Fruit fly (Drosophila melanogaster) whole organism, embryonic: ENCODE measurements around the gene CG10301.

ENCODE experiments used
- CG10543 ChIP-seq: fragments of 200-800 bp; sonication (Bioruptor generic); optimal IDR thresholded peaks from 3 replicates; lab custom pipeline; 2017; ENCODE audit warnings: missing biosample characterization, mild to moderate bottlenecking, missing genetic modification characterization, moderate library complexity
- CG11504 ChIP-seq: fragments of 200-800 bp; sonication (Bioruptor generic); optimal IDR thresholded peaks from 3 replicates; lab custom pipeline; 2019; ENCODE audit warnings: missing biosample characterization, mild to moderate bottlenecking, missing genetic modification characterization, moderate library complexity
- CG12219 ChIP-seq: fragments of 200-800 bp; sonication (Bioruptor generic); optimal IDR thresholded peaks from 3 replicates; lab custom pipeline; 2018; ENCODE audit warnings: missing biosample characterization, mild to moderate bottlenecking, missing genetic modification characterization
- CG13424 ChIP-seq: fragments of 200-800 bp; sonication (Bioruptor generic); optimal IDR thresholded peaks from 2 replicates; lab custom pipeline; 2019; ENCODE audit warnings: missing biosample characterization, mild to moderate bottlenecking, missing genetic modification characterization, moderate library complexity
- CG14050 ChIP-seq: fragments of 200-800 bp; sonication (Bioruptor generic); IDR thresholded peaks from 3 replicates; pipeline ENCODE4 v1.3.6; 2022; ENCODE audit warnings: missing biosample characterization, missing genetic modification characterization
- CG15269 ChIP-seq: fragments of 200-800 bp; sonication (Bioruptor generic); optimal IDR thresholded peaks from 2 replicates; lab custom pipeline; 2018; ENCODE audit warnings: missing biosample characterization, mild to moderate bottlenecking, missing genetic modification characterization, moderate library complexity
- CG15514 ChIP-seq: fragments of 200-800 bp; sonication (Bioruptor generic); optimal IDR thresholded peaks from 3 replicates; lab custom pipeline; 2017; ENCODE audit warnings: missing biosample characterization, missing genetic modification characterization, mild to moderate bottlenecking, moderate library complexity, missing genetic modification reagents
- CG2199 ChIP-seq: fragments of 200-800 bp; sonication (Bioruptor generic); IDR thresholded peaks from 3 replicates; pipeline ENCODE4 v1.3.6; 2022; ENCODE audit warnings: missing biosample characterization, missing genetic modification characterization
- CG2889 ChIP-seq: fragments of 200-800 bp; sonication (Bioruptor generic); IDR thresholded peaks from 3 replicates; pipeline ENCODE4 v1.3.6; 2022; ENCODE audit warnings: missing biosample characterization, missing genetic modification characterization
- CG30020 ChIP-seq: fragments of 200-800 bp; optimal IDR thresholded peaks from 2 replicates; lab custom pipeline; 2019; ENCODE audit warnings: missing biosample characterization, mild to moderate bottlenecking, missing genetic modification characterization, moderate library complexity
- CG32532 ChIP-seq: fragments of 200-800 bp; sonication (Bioruptor generic); IDR thresholded peaks from 2 replicates; pipeline ENCODE4 v1.3.6; 2022; ENCODE audit warnings: missing biosample characterization, missing genetic modification characterization
- CG5953 ChIP-seq: fragments of 200-800 bp; sonication (Bioruptor generic); IDR thresholded peaks from 2 replicates; pipeline ENCODE4 v1.3.6; 2022; ENCODE audit warnings: missing biosample characterization, missing genetic modification characterization
- CG6254 ChIP-seq: fragments of 200-800 bp; sonication (Bioruptor generic); optimal IDR thresholded peaks from 3 replicates; lab custom pipeline; 2017; ENCODE audit warnings: mild to moderate bottlenecking, missing biosample characterization, missing genetic modification reagents, missing genetic modification characterization
- CG6272 ChIP-seq: fragments of 200-800 bp; sonication (Bioruptor generic); IDR thresholded peaks from 2 replicates; pipeline ENCODE4 v1.3.6; 2022; ENCODE audit warnings: missing biosample characterization, missing genetic modification characterization
- CG6791 ChIP-seq: fragments of 200-800 bp; sonication (Bioruptor generic); IDR thresholded peaks from 3 replicates; pipeline ENCODE4 v1.3.6; 2022; ENCODE audit warnings: missing biosample characterization, missing genetic modification characterization; ENCODE audit not compliant: partially characterized antibody
- CG6854 ChIP-seq: fragments of 200-800 bp; sonication (Bioruptor generic); optimal IDR thresholded peaks from 3 replicates; lab custom pipeline; 2017; ENCODE audit warnings: missing biosample characterization, mild to moderate bottlenecking, missing genetic modification characterization
- CG8359 ChIP-seq: fragments of 200-800 bp; sonication (Bioruptor generic); optimal IDR thresholded peaks from 2 replicates; lab custom pipeline; 2017; ENCODE audit warnings: missing biosample characterization, mild to moderate bottlenecking, missing genetic modification characterization, borderline replicate concordance
- D19A ChIP-seq: fragments of 200-800 bp; optimal IDR thresholded peaks from 3 replicates; lab custom pipeline; 2019; ENCODE audit warnings: missing biosample characterization, mild to moderate bottlenecking, missing genetic modification characterization, moderate library complexity
- Deaf1 ChIP-seq: fragments of 200-800 bp; optimal IDR thresholded peaks from 3 replicates; lab custom pipeline; 2019; ENCODE audit warnings: missing biosample characterization, mild to moderate bottlenecking, missing genetic modification characterization, moderate library complexity
- Dek ChIP-seq: fragments of 200-800 bp; sonication (Bioruptor generic); optimal IDR thresholded peaks from 3 replicates; lab custom pipeline; 2019; ENCODE audit warnings: missing biosample characterization, mild to moderate bottlenecking, missing genetic modification characterization, moderate library complexity
- Drgx ChIP-seq: fragments of 200-800 bp; sonication (Bioruptor generic); IDR thresholded peaks from 2 replicates; pipeline ENCODE4 v1.3.6; 2022; ENCODE audit warnings: missing biosample characterization, missing genetic modification characterization
- Eip74EF ChIP-seq, 2 experiments: fragments of 200-800 bp in 1 of 2; fragments of >200 bp in 1 of 2; sonication (Bioruptor generic) in 1 of 2; optimal IDR thresholded peaks; 2 replicates each; lab custom pipeline; 2017 to 2019; ENCODE audit warnings: missing biosample characterization in 2 of 2, missing genetic modification characterization in 2 of 2, mild to moderate bottlenecking in 1 of 2, moderate library complexity in 1 of 2
- Fer1 ChIP-seq: fragments of 200-800 bp; sonication (Bioruptor generic); optimal IDR thresholded peaks from 2 replicates; lab custom pipeline; 2017; ENCODE audit warnings: missing biosample characterization, mild to moderate bottlenecking, missing genetic modification characterization
- Gug ChIP-seq: fragments of 200-800 bp; sonication (Bioruptor generic); IDR thresholded peaks from 4 replicates; pipeline ENCODE4 v1.3.6; 2022; ENCODE audit warnings: missing biosample characterization, missing genetic modification characterization
- H15 ChIP-seq: fragments of 200-800 bp; sonication (Bioruptor generic); IDR thresholded peaks from 3 replicates; pipeline ENCODE4 v1.3.6; 2022; ENCODE audit warnings: missing biosample characterization, missing genetic modification characterization
- HLH4C ChIP-seq: fragments of 200-800 bp; sonication (Bioruptor generic); IDR thresholded peaks from 3 replicates; pipeline ENCODE4 v1.3.6; 2022; ENCODE audit warnings: missing biosample characterization, missing genetic modification characterization; ENCODE audit not compliant: partially characterized antibody
- Hand ChIP-seq: fragments of 200-800 bp; sonication (Bioruptor generic); optimal IDR thresholded peaks from 2 replicates; lab custom pipeline; 2017; ENCODE audit warnings: mild to moderate bottlenecking, missing biosample characterization, missing genetic modification reagents, missing genetic modification characterization
- HmgZ ChIP-seq: fragments of 200-800 bp; sonication (Bioruptor generic); optimal IDR thresholded peaks from 2 replicates; lab custom pipeline; 2018; ENCODE audit warnings: missing biosample characterization, mild to moderate bottlenecking, missing genetic modification characterization
- Hmr ChIP-seq: fragments of 200-800 bp; sonication (Bioruptor generic); optimal IDR thresholded peaks from 3 replicates; lab custom pipeline; 2017; ENCODE audit warnings: mild to moderate bottlenecking, missing biosample characterization, missing genetic modification reagents, missing genetic modification characterization
- PHDP ChIP-seq: fragments of 200-800 bp; sonication (Bioruptor generic); optimal IDR thresholded peaks from 3 replicates; lab custom pipeline; 2018; ENCODE audit warnings: missing biosample characterization, mild to moderate bottlenecking, missing genetic modification characterization, moderate library complexity
- Pdp1 ChIP-seq, 2 experiments: fragments of 200-800 bp; sonication (Bioruptor generic); optimal IDR thresholded peaks; 3 replicates each; lab custom pipeline; 2016; ENCODE audit warnings: missing biosample characterization in 2 of 2, missing genetic modification characterization in 2 of 2, mild to moderate bottlenecking in 1 of 2, moderate library complexity in 1 of 2
- chinmo ChIP-seq: fragments of 200-800 bp; sonication (Bioruptor generic); IDR thresholded peaks from 4 replicates; pipeline ENCODE4 v1.3.6; 2022; ENCODE audit warnings: missing biosample characterization, missing genetic modification characterization; ENCODE audit not compliant: partially characterized antibody
- chn ChIP-seq: fragments of 200-800 bp; sonication (Bioruptor generic); optimal IDR thresholded peaks from 2 replicates; lab custom pipeline; 2016; ENCODE audit warnings: missing biosample characterization, missing genetic modification characterization
- corto ChIP-seq: fragments of 200-800 bp; sonication (Bioruptor generic); optimal IDR thresholded peaks from 2 replicates; lab custom pipeline; 2016; ENCODE audit warnings: missing biosample characterization, mild to moderate bottlenecking, missing genetic modification characterization, moderate library complexity
- dysf ChIP-seq: fragments of 200-800 bp; sonication (Bioruptor generic); IDR thresholded peaks from 3 replicates; pipeline ENCODE4 v1.3.6; 2022; ENCODE audit warnings: missing biosample characterization, missing genetic modification characterization
- gce ChIP-seq: fragments of 200-800 bp; sonication (Bioruptor generic); IDR thresholded peaks from 3 replicates; pipeline ENCODE4 v1.3.6; 2022; ENCODE audit warnings: missing biosample characterization, missing genetic modification characterization
- hbn ChIP-seq: fragments of 200-800 bp; sonication (Bioruptor generic); IDR thresholded peaks from 2 replicates; pipeline ENCODE4 v1.3.6; 2022; ENCODE audit warnings: missing biosample characterization, missing genetic modification characterization; ENCODE audit not compliant: partially characterized antibody
- inv ChIP-seq: fragments of 200-800 bp; sonication (Bioruptor generic); IDR thresholded peaks from 2 replicates; pipeline ENCODE4 v1.3.6; 2022; ENCODE audit warnings: missing biosample characterization, missing genetic modification characterization; ENCODE audit not compliant: partially characterized antibody
- klu ChIP-seq: fragments of 200-800 bp; sonication (Bioruptor generic); IDR thresholded peaks from 2 replicates; pipeline ENCODE4 v1.3.6; 2022; ENCODE audit warnings: missing biosample characterization, missing genetic modification characterization
- nerfin-1 ChIP-seq: fragments of 200-800 bp; sonication (Bioruptor generic); optimal IDR thresholded peaks from 3 replicates; lab custom pipeline; 2019; ENCODE audit warnings: missing biosample characterization, mild to moderate bottlenecking, missing genetic modification characterization, moderate library complexity
- nerfin-2 ChIP-seq: fragments of 200-800 bp; sonication (Bioruptor generic); IDR thresholded peaks from 2 replicates; pipeline ENCODE4 v1.3.6; 2022; ENCODE audit warnings: missing biosample characterization, missing genetic modification characterization; ENCODE audit not compliant: partially characterized antibody
- onecut ChIP-seq: fragments of 200-800 bp; sonication (Bioruptor generic); IDR thresholded peaks from 2 replicates; pipeline ENCODE4 v1.3.6; 2022; ENCODE audit warnings: missing biosample characterization, missing genetic modification characterization
- schlank ChIP-seq: fragments of 200-800 bp; sonication (Bioruptor generic); optimal IDR thresholded peaks from 2 replicates; lab custom pipeline; 2018; ENCODE audit warnings: missing biosample characterization, mild to moderate bottlenecking, missing genetic modification characterization
- sob ChIP-seq: fragments of 200-800 bp; sonication (Bioruptor generic); IDR thresholded peaks from 2 replicates; pipeline ENCODE4 v1.3.6; 2022; ENCODE audit warnings: missing biosample characterization, missing genetic modification characterization
- vvl ChIP-seq: fragments of 200-800 bp; sonication (Bioruptor generic); IDR thresholded peaks from 2 replicates; pipeline ENCODE4 v1.3.6; 2022; ENCODE audit warnings: missing biosample characterization, missing genetic modification characterization
- z ChIP-seq: fragments of 200-800 bp; sonication (Bioruptor generic); IDR thresholded peaks from 3 replicates; pipeline ENCODE4 v1.3.6; 2022; ENCODE audit warnings: missing biosample characterization, missing genetic modification characterization

CG10301 gene

DNA sequence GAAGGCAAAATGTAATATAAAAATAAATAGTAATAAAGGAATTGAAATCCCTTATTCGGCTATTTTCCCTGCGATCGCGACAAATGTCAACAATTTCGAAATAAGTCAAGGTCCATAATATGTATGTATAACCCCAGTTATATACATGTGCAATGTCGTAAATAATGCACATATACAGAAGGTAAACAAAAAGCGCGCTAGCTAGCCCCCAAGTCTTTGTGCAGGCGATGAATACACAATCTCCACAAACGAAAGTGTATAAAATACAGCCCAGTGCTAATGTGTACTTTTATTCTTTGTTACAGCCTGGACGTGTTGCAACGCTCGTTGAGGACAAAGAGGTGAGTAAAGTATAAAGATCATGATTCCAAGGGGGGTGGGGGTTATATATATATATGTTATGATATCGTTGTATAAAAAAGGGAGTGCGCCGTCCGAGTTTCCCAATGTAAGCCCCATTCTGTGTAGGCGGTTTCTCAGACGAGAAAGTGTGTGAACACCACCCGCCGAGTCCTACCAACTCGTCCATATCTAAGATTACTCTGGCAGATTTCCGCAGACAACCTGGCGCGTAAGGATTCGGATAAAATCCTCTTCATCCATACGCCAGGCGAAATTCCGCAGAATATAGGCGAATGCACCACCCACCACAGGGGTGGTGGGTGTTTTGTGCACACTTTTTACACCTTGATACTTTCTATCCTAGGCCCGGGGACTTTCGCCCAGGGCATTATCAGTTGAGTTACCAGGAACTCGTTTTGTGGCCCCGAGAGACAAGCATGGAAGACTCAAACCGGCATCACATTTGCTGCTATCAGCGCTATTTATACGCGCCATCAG is 19.9 kb downstream of the CG10301 start (continued):
- peak; percentile 17 for TF ChIP-seq CG13424 (tag; lab: Kevin White, UChicago)
- TF ChIP-seq Gug (GFP tag; lab: Robert Waterston, UW) = no peak
- TF ChIP-seq corto (GFP tag; lab: Kevin White, UChicago) = no peak
- peak; percentile 88 for TF ChIP-seq chn (GFP tag; lab: Kevin White, UChicago)
- no peak for TF ChIP-seq H15 (GFP tag; lab: Robert Waterston, UW)
- peak; percentile 4 for TF ChIP-seq PHDP
- TF ChIP-seq schlank (tag; lab: Kevin White, UChicago) = no peak
- TF ChIP-seq z = no peak
- TF ChIP-seq gce = peak; percentile 40; the same call in 1 of the 3 replicates
- peak; percentile 32 for TF ChIP-seq Hmr (GFP tag; lab: Kevin White, UChicago)
- TF ChIP-seq CG12219 = peak; percentile 45
- peak; percentile 36 for TF ChIP-seq HmgZ (tag; lab: Kevin White, UChicago)
- peak in 1 of 2 experiments; percentile 73 for TF ChIP-seq Eip74EF (GFP tag; optimal IDR thresholded peaks at IDR 0.05; lab: Kevin White, UChicago)
- TF ChIP-seq Hand (GFP tag; lab: Kevin White, UChicago) = no peak
- TF ChIP-seq CG14050 = no peak
- 0 out of 2 replicates have a peak, but pooled peaks have one; percentile 34 for TF ChIP-seq CG5953 (GFP tag; lab: Robert Waterston, UW)
- TF ChIP-seq dysf = 0 out of 3 replicates have a peak, but pooled peaks have one; percentile 22
- TF ChIP-seq Fer1 (GFP tag; lab: Kevin White, UChicago) = peak; percentile 26
- TF ChIP-seq CG6791 (GFP tag; lab: Robert Waterston, UW) = peak; percentile 88; the same call in 2 of the 3 replicates
- TF ChIP-seq CG32532 (GFP tag; lab: Robert Waterston, UW) = peak; percentile 33; the same call in 1 of the 2 replicates
- peak; percentile 25 for TF ChIP-seq CG15514 (GFP tag; lab: Kevin White, UChicago)
- TF ChIP-seq sob (GFP tag; lab: Robert Waterston, UW) = peak; percentile 60
- TF ChIP-seq CG2889 (GFP tag; lab: Robert Waterston, UW) = no peak
- peak; percentile 31 for TF ChIP-seq CG6254 (GFP tag; lab: Kevin White, UChicago)
- TF ChIP-seq HLH4C = peak; percentile 64
- peak; percentile 45 for TF ChIP-seq inv
- peak; percentile 34; the same call in 1 of the 2 replicates for TF ChIP-seq vvl (GFP tag; lab: Robert Waterston, UW)
- TF ChIP-seq Drgx = peak; percentile 44
- peak; percentile 65 for TF ChIP-seq nerfin-1 (tag; lab: Kevin White, UChicago)
- TF ChIP-seq onecut (GFP tag; lab: Robert Waterston, UW) = peak; percentile 19; the same call in 1 of the 2 replicates
- 0 out of 2 replicates have a peak, but pooled peaks have one; percentile 27 for TF ChIP-seq CG6272
- peak; percentile 66 for TF ChIP-seq nerfin-2
- no peak for TF ChIP-seq CG30020
- TF ChIP-seq Pdp1 (GFP tag; optimal IDR thresholded peaks at IDR 0.05; lab: Kevin White, UChicago) = peak in 1 of 2 experiments; percentile 11
- peak; percentile 30; the same call in 1 of the 2 replicates for TF ChIP-seq klu (GFP tag; lab: Robert Waterston, UW)
- peak; percentile 36; the same call in 1 of the 3 replicates for TF ChIP-seq CG2199 (GFP tag; lab: Robert Waterston, UW)
- TF ChIP-seq CG15269 (tag; lab: Kevin White, UChicago) = peak; percentile 27
- TF ChIP-seq hbn (GFP tag; lab: Robert Waterston, UW) = 0 out of 2 replicates have a peak, but pooled peaks have one; percentile 45
- TF ChIP-seq Deaf1 (tag; lab: Kevin White, UChicago) = peak; percentile 43
- no peak for TF ChIP-seq CG8359 (GFP tag; lab: Kevin White, UChicago)
- TF ChIP-seq D19A = peak; percentile 19
- no peak for TF ChIP-seq CG10543 (GFP tag; lab: Kevin White, UChicago)
- peak; percentile 42 for TF ChIP-seq CG6854 (GFP tag; lab: Kevin White, UChicago)
- TF ChIP-seq Dek (tag; lab: Kevin White, UChicago) = peak; percentile 24
- peak; percentile 99 for TF ChIP-seq chinmo (GFP tag; lab: Robert Waterston, UW)
- TF ChIP-seq CG11504 (tag; lab: Kevin White, UChicago) = peak; percentile 6
